Worm (Caenorhabditis elegans) whole organism, L3 larva: ENCODE measurements around the gene tra-1.

Source experiments
- R02D3.7 ChIP-seq: fragments of 150-350 bp; optimal IDR thresholded peaks from 2 replicates; lab custom pipeline; 2014; ENCODE audit warnings: missing biosample characterization, missing genetic modification characterization
- ZK546.5 ChIP-seq: sonication (generic microtip); optimal IDR thresholded peaks from 2 replicates; lab custom pipeline; 2017; ENCODE audit warnings: missing biosample characterization, missing genetic modification characterization
- aly-2 ChIP-seq: fragments of 150-350 bp; optimal IDR thresholded peaks from 2 replicates; lab custom pipeline; 2014; ENCODE audit warnings: missing biosample characterization, missing genetic modification characterization
- ama-1 ChIP-seq: fragments of 150-350 bp; optimal IDR thresholded peaks from 2 replicates; lab custom pipeline; 2018
- ceh-28 ChIP-seq: fragments of 150-350 bp; optimal IDR thresholded peaks from 2 replicates; lab custom pipeline; 2014; ENCODE audit warnings: missing biosample characterization, missing genetic modification reagents, missing genetic modification characterization
- ceh-82 ChIP-seq: fragments of 150-350 bp; optimal IDR thresholded peaks from 2 replicates; lab custom pipeline; 2014; ENCODE audit warnings: missing biosample characterization, missing genetic modification characterization
- ceh-9 ChIP-seq: sonication (generic microtip); optimal IDR thresholded peaks from 2 replicates; lab custom pipeline; 2018; ENCODE audit warnings: missing biosample characterization, missing genetic modification characterization
- daf-12 ChIP-seq: fragments of 150-350 bp; optimal IDR thresholded peaks from 2 replicates; lab custom pipeline; 2014; ENCODE audit warnings: missing biosample characterization, missing genetic modification reagents, missing genetic modification characterization
- egl-27 ChIP-seq: sonication (generic microtip); optimal IDR thresholded peaks from 4 replicates; lab custom pipeline; 2017; ENCODE audit warnings: missing biosample characterization, missing genetic modification reagents, missing genetic modification characterization
- egl-5 ChIP-seq: fragments of 150-350 bp; optimal IDR thresholded peaks from 2 replicates; lab custom pipeline; 2017; ENCODE audit warnings: missing biosample characterization, missing genetic modification reagents, missing genetic modification characterization, inconsistent platforms
- elt-1 ChIP-seq: fragments of 150-350 bp; optimal IDR thresholded peaks from 2 replicates; lab custom pipeline; 2014; ENCODE audit warnings: missing biosample characterization, missing genetic modification characterization
- elt-2 ChIP-seq: sonication (generic microtip); optimal IDR thresholded peaks from 2 replicates; lab custom pipeline; 2016; ENCODE audit warnings: missing genetic modification reagents, mild to moderate bottlenecking, missing genetic modification characterization, missing compliant biosample characterization
- eor-1 ChIP-seq, 2 experiments: fragments of 150-350 bp; optimal IDR thresholded peaks; 2 replicates each; lab custom pipeline; 2014 to 2018; ENCODE audit warnings: missing biosample characterization in 2 of 2, missing genetic modification characterization in 2 of 2
- fkh-10 ChIP-seq: sonication (generic microtip); optimal IDR thresholded peaks from 2 replicates; lab custom pipeline; 2017; ENCODE audit warnings: missing biosample characterization, missing genetic modification reagents, missing genetic modification characterization
- fos-1 ChIP-seq: fragments of 150-350 bp; optimal IDR thresholded peaks from 2 replicates; lab custom pipeline; 2014; ENCODE audit warnings: missing biosample characterization, missing genetic modification characterization
- hmg-11 ChIP-seq: sonication (generic microtip); optimal IDR thresholded peaks from 2 replicates; lab custom pipeline; 2016; ENCODE audit warnings: missing genetic modification characterization, missing compliant biosample characterization
- jun-1 ChIP-seq: fragments of 150-350 bp; optimal IDR thresholded peaks from 2 replicates; lab custom pipeline; 2014; ENCODE audit warnings: missing biosample characterization, missing genetic modification reagents, missing genetic modification characterization
- lin-15B ChIP-seq: fragments of 150-350 bp; optimal IDR thresholded peaks from 2 replicates; lab custom pipeline; 2014; ENCODE audit warnings: missing biosample characterization, missing genetic modification characterization
- lin-39 ChIP-seq: fragments of 150-350 bp; optimal IDR thresholded peaks from 2 replicates; lab custom pipeline; 2018; ENCODE audit warnings: missing biosample characterization, missing genetic modification reagents, missing genetic modification characterization
- lsy-12 ChIP-seq: sonication (generic microtip); optimal IDR thresholded peaks from 2 replicates; lab custom pipeline; 2016; ENCODE audit warnings: mild to moderate bottlenecking, missing genetic modification characterization, missing compliant biosample characterization
- mdl-1 ChIP-seq: fragments of 150-350 bp; optimal IDR thresholded peaks from 2 replicates; lab custom pipeline; 2014; ENCODE audit warnings: missing biosample characterization, missing genetic modification characterization
- nfya-1 ChIP-seq: sonication (generic microtip); optimal IDR thresholded peaks from 2 replicates; lab custom pipeline; 2017; ENCODE audit warnings: missing genetic modification characterization, mild to moderate bottlenecking, missing compliant biosample characterization, antibody characterized with exemption, moderate library complexity; ENCODE audit not compliant: insufficient read depth
- nhr-11 ChIP-seq: fragments of 150-350 bp; optimal IDR thresholded peaks from 2 replicates; lab custom pipeline; 2014; ENCODE audit warnings: missing biosample characterization, missing genetic modification characterization
- nhr-23 ChIP-seq: fragments of 150-350 bp; optimal IDR thresholded peaks from 2 replicates; lab custom pipeline; 2014; ENCODE audit warnings: missing biosample characterization, missing genetic modification reagents, missing genetic modification characterization
- nhr-25 ChIP-seq: sonication (generic microtip); optimal IDR thresholded peaks from 2 replicates; lab custom pipeline; 2017; ENCODE audit warnings: missing biosample characterization, missing genetic modification characterization
- nhr-28 ChIP-seq: fragments of 150-350 bp; optimal IDR thresholded peaks from 2 replicates; lab custom pipeline; 2014; ENCODE audit warnings: missing biosample characterization, missing genetic modification characterization
- nhr-43 ChIP-seq: sonication (generic microtip); optimal IDR thresholded peaks from 2 replicates; lab custom pipeline; 2016; ENCODE audit warnings: mild to moderate bottlenecking, missing genetic modification characterization, missing compliant biosample characterization; ENCODE audit not compliant: poor library complexity, severe bottlenecking
- nhr-67 ChIP-seq: fragments of 150-350 bp; optimal IDR thresholded peaks from 2 replicates; lab custom pipeline; 2014; ENCODE audit warnings: missing biosample characterization, missing genetic modification characterization
- nhr-76 ChIP-seq: fragments of 150-350 bp; sonication (generic microtip); optimal IDR thresholded peaks from 5 replicates; lab custom pipeline; 2014; ENCODE audit warnings: missing biosample characterization, missing genetic modification characterization
- nhr-77 ChIP-seq: fragments of 150-350 bp; optimal IDR thresholded peaks from 2 replicates; lab custom pipeline; 2014; ENCODE audit warnings: missing biosample characterization, missing genetic modification characterization
- pha-4 ChIP-seq: fragments of 150-350 bp; optimal IDR thresholded peaks from 2 replicates; lab custom pipeline; 2014; ENCODE audit warnings: missing biosample characterization, missing genetic modification reagents, missing genetic modification characterization
- pqm-1 ChIP-seq: fragments of 150-350 bp; optimal IDR thresholded peaks from 2 replicates; lab custom pipeline; 2017; ENCODE audit warnings: missing biosample characterization, missing genetic modification characterization, inconsistent platforms
- skn-1 ChIP-seq: fragments of 150-350 bp; optimal IDR thresholded peaks from 2 replicates; lab custom pipeline; 2014; ENCODE audit warnings: missing biosample characterization, missing genetic modification characterization
- snpc-4 ChIP-seq: fragments of 150-350 bp; optimal IDR thresholded peaks from 2 replicates; lab custom pipeline; 2014; ENCODE audit warnings: missing biosample characterization, missing genetic modification characterization
- tbx-2 ChIP-seq: sonication (generic microtip); optimal IDR thresholded peaks from 2 replicates; lab custom pipeline; 2016; ENCODE audit warnings: mild to moderate bottlenecking, missing genetic modification characterization, missing compliant biosample characterization
- unc-39 ChIP-seq: sonication (generic microtip); optimal IDR thresholded peaks from 4 replicates; lab custom pipeline; 2017; ENCODE audit warnings: missing biosample characterization, missing genetic modification characterization
- unc-62 ChIP-seq: fragments of 150-350 bp; sonication (generic microtip); optimal IDR thresholded peaks from 4 replicates; lab custom pipeline; 2014; ENCODE audit warnings: missing biosample characterization, missing genetic modification reagents, missing genetic modification characterization
- zag-1 ChIP-seq: fragments of 150-350 bp; optimal IDR thresholded peaks from 2 replicates; lab custom pipeline; 2014; ENCODE audit warnings: missing biosample characterization, missing genetic modification characterization

The tra-1 gene

ce11 chrIII:11154527-11154926 is 40.5 kb downstream of the tra-1 start, which contains the start of gene cku-70:
cku-70 (plus strand) TSS chrIII:11154827.
- TF ChIP-seq ama-1 (lab: Kevin White, UChicago) (no peak), nfya-1 (tag; lab: Kevin White, UChicago) (no peak)

- TF ChIP-seq snpc-4 (tag; lab: Kevin White, UChicago) (no peak), elt-1 (no peak), lin-39 (tag; lab: Kevin White, UChicago) (no peak), nhr-28 (tag; lab: Kevin White, UChicago) (no peak)
Observed at ce11 chrIII:11149254-11149876, 45.6 kb downstream of the tra-1 start.

ce11 chrIII:11142908-11143307 is 52.1 kb downstream of the tra-1 start:
- no peak for TF ChIP-seq daf-12 (tag; lab: Kevin White, UChicago)
- TF ChIP-seq unc-39 (tag; lab: Kevin White, UChicago), result no peak
- no peak for TF ChIP-seq ceh-9 (tag; lab: Kevin White, UChicago)
- no peak for TF ChIP-seq egl-5
- TF ChIP-seq tbx-2 (tag; lab: Kevin White, UChicago), result no peak
- TF ChIP-seq ceh-82 (tag; lab: Kevin White, UChicago), result no peak
- TF ChIP-seq R02D3.7 (tag; lab: Kevin White, UChicago), result no peak
- TF ChIP-seq nhr-67 (tag; lab: Kevin White, UChicago), result no peak
- no peak for TF ChIP-seq ceh-28 (tag; lab: Kevin White, UChicago)
- TF ChIP-seq nhr-28 (tag; lab: Kevin White, UChicago), result no peak
- TF ChIP-seq unc-62 (GFP tag; lab: Kevin White, UChicago), result no peak
- TF ChIP-seq lsy-12 (tag; lab: Kevin White, UChicago), result no peak
- no peak for TF ChIP-seq nhr-77
- TF ChIP-seq elt-2 (tag; lab: Kevin White, UChicago), result no peak
- no peak for TF ChIP-seq eor-1 (tag; optimal IDR thresholded peaks at IDR 0.05; lab: Kevin White, UChicago)
- TF ChIP-seq, all 47 proteins: peak for 0

- no peak for TF ChIP-seq mdl-1 (tag; lab: Kevin White, UChicago)
- no peak for TF ChIP-seq aly-2
- peak; percentile 39 for TF ChIP-seq R02D3.7 (tag; lab: Kevin White, UChicago)
- no peak for TF ChIP-seq ceh-82 (tag; lab: Kevin White, UChicago)
- TF ChIP-seq nhr-23 (tag; lab: Kevin White, UChicago), result peak; percentile 89
- TF ChIP-seq ama-1 (lab: Kevin White, UChicago), result no peak
- TF ChIP-seq pha-4, result peak; percentile 84
- TF ChIP-seq fos-1 (tag; lab: Kevin White, UChicago), result no peak
- peak; percentile 67 for TF ChIP-seq skn-1 (tag; lab: Kevin White, UChicago)
- TF ChIP-seq pqm-1, result peak; percentile 17
- TF ChIP-seq nhr-76 (tag; lab: Kevin White, UChicago), result no peak
- peak; percentile 51 for TF ChIP-seq egl-5
- peak; percentile 43 for TF ChIP-seq jun-1 (tag; lab: Kevin White, UChicago)
- peak; percentile 93 for TF ChIP-seq lin-15B
- TF ChIP-seq fkh-10 (GFP tag; lab: Kevin White, UChicago), result peak; percentile 27
- no peak for TF ChIP-seq daf-12 (tag; lab: Kevin White, UChicago)
- no peak for TF ChIP-seq ZK546.5 (tag; lab: Kevin White, UChicago)
- peak; percentile 36 for TF ChIP-seq hmg-11 (tag; lab: Kevin White, UChicago)
- peak; percentile 80 for TF ChIP-seq nhr-25 (tag; lab: Kevin White, UChicago)
- peak; percentile 58 for TF ChIP-seq nhr-43 (tag; lab: Kevin White, UChicago)
- no peak for TF ChIP-seq egl-27 (tag; lab: Kevin White, UChicago)
- peak; percentile 52 for TF ChIP-seq elt-2 (tag; lab: Kevin White, UChicago)
- no peak for TF ChIP-seq nhr-77
- peak; percentile 82 for TF ChIP-seq nfya-1 (tag; lab: Kevin White, UChicago)
- TF ChIP-seq lin-39 (tag; lab: Kevin White, UChicago), result peak; percentile 45
- TF ChIP-seq nhr-11 (tag; lab: Kevin White, UChicago), result no peak
- TF ChIP-seq ceh-28 (tag; lab: Kevin White, UChicago), result peak; percentile 20
- TF ChIP-seq zag-1 (tag; lab: Kevin White, UChicago), result no peak
- peak; percentile 53 for TF ChIP-seq snpc-4 (tag; lab: Kevin White, UChicago)
Observed at ce11 chrIII:11141791-11142490, 53.1 kb downstream of the tra-1 start, which contains the start of the genes Y47D3A.1 and pola-1. Y47D3A.1 (minus strand) TSS chrIII:11141841. pola-1 (plus strand) TSS chrIII:11142448.
